Worm (Caenorhabditis elegans) whole organism, late embryonic: ENCODE data around the gene Y59C2A.3.

Experiments used
- C38D4.7 ChIP-seq: fragments of 200-800 bp; sonication (Bioruptor generic); optimal IDR thresholded peaks from 2 replicates; lab custom pipeline; 2018; ENCODE audit warnings: mild to moderate bottlenecking, missing genetic modification characterization, moderate library complexity, missing compliant biosample characterization
- eyg-1 ChIP-seq: sonication (generic microtip); optimal IDR thresholded peaks from 2 replicates; lab custom pipeline; 2016; ENCODE audit warnings: missing genotype, missing genetic modification characterization, missing compliant biosample characterization
- npax-4 ChIP-seq: sonication (generic microtip); optimal IDR thresholded peaks from 2 replicates; lab custom pipeline; 2016; ENCODE audit warnings: missing genetic modification characterization, missing compliant biosample characterization
- unc-55 ChIP-seq: sonication (generic microtip); optimal IDR thresholded peaks from 2 replicates; lab custom pipeline; 2017; ENCODE audit warnings: missing biosample characterization, missing genetic modification reagents, missing genetic modification characterization

Y59C2A.3 gene

ce11 chrII:2166376-2166775 is 53.3 kb downstream of the Y59C2A.3 start, which contains the start of gene C33C12.4:
TSS of gene C33C12.4 (minus strand) at chrII:2166476.
- TF ChIP-seq npax-4 (tag; lab: Kevin White, UChicago) (no peak), eyg-1 (tag; lab: Kevin White, UChicago) (no peak), unc-55 (GFP tag; lab: Kevin White, UChicago) (no peak), C38D4.7 (GFP tag; lab: Kevin White, UChicago) (no peak)
- TF ChIP-seq, all 69 proteins: peak for 0
